Fruit fly (Drosophila melanogaster) whole organism, larva: Measurements from ENCODE around the gene CG18649.

Source experiments
- noc ChIP-seq: fragments of 200-800 bp; sonication (Bioruptor generic); optimal IDR thresholded peaks from 3 replicates; lab custom pipeline; 2019; ENCODE audit warnings: missing biosample characterization, mild to moderate bottlenecking, missing genetic modification characterization, moderate library complexity

CG18649 gene

DNA sequence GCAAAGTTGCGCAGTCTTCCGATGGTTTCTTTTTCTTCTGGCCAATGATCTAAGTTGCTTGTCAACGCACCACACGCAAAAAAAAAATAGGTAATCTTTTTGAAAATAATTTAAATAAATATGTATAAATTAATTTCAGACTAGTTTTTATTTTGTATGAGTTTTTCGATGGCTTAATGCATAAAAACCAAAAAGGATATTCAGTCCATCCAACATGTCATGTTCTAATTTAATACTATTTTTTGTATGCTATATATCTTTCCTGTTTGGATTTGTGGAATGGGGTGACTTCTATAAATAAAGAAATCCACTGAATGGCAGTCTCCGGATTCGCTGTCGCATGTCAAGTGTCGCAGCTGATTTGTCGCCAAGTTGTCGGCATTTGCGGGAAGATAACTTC lies 44.3 kb downstream of the CG18649 start:
- no peak for TF ChIP-seq noc (tag; lab: Kevin White, UChicago)

DNA sequence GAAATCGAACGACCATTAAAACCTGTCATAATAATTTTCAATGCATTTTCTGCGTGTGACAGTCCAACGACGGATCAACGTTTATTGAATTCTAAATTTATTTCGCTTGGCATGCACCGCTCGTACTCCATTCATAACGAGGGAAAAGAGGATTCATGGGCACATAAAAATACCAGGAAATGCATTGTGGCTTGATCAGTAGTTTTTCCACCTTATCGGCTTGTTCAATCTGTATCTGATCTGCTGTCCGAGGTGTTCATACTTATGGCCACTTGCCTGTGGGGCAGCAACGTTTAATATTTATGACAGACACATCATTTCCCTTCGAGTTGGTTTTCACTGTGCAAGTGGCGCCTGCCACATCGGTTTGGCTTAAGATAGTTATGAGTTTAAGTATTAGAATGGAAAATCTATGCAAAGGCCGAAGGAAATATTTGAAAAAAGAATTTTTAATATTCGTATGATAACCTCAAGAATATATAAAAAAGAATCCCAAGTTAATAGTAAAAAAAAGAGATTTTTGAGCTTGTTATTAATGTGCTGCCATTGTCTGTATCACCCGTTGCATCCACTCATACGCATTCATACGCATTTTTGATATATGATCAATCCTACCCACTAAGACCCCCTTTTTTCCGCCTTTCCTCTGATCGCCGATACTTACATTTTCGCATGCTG lies 46.5 kb downstream of the CG18649 start:
- TF ChIP-seq noc (tag; lab: Kevin White, UChicago) = no peak

DNA sequence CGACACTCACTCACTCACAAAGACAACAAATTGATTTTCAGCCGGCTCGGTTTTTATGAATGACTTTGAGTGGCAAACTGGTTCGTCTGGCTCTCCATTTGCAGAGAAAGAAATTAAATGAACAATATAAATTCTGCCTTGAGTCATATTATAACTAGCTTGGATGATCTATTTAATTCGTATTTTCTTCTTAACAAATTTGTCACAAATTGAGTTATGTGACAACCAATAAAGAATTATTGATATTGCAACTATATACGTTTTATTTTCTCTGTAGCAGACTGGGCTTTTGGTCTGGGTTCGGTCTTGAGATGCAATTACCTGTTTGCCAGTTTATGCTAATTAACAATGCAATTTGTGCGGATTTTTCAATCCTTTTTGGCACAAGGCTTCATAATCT lies 47.1 kb downstream of the CG18649 start:
- TF ChIP-seq noc (tag; lab: Kevin White, UChicago) = no peak

DNA sequence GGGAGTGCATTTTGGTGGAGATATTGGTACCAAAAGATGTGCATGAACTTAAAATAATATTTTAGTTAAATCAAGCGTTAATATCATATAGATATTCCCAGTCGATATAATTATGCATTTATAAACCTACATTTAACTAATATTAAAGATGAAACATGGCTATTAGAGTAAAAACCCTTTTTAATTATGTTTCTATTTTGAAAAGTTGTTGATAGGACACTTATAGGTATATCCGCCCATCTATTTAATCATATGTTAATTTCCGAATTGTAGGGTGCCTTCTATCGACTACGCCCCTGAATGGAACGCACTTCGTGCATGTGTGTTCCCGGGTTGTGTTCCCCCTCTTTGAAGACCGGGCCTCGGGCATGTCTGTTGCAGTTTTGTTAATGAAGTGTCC lies 48.2 kb downstream of the CG18649 start:
- TF ChIP-seq noc (tag; lab: Kevin White, UChicago) = no peak

DNA sequence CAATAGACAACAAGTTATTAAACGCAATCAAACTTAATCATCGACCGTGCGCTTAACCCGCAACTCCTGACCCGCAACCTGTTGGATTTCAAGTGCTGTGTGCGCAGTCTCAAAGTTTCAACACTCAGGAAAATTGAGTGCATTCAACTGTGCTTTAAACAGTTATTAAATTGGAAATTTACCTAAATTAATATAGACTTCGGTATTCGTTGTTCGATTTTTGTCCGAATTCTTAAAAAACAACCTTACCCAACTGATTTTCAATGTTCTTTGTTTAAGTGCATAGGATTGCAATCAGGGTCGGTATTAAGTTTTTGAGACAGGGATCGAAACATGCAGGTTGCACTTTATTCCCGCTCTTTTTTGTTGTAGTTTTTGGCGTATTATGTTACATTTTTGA lies 48.9 kb downstream of the CG18649 start:
- TF ChIP-seq noc (tag; lab: Kevin White, UChicago) = no peak
